Worm (Caenorhabditis elegans): Measurements from ENCODE around the gene Y77E11A.12.

ce11 chrIV:1497448-1497847, 22.5 kb upstream of the Y77E11A.12 start, which contains the start of gene hxk-3:
- TF ChIP-seq lsy-2 (tag; optimal IDR thresholded peaks at IDR 0.05): no peak
- TF ChIP-seq snpc-4 (tag; optimal IDR thresholded peaks at IDR 0.05): no peak
- TF ChIP-seq sptf-1 (tag; optimal IDR thresholded peaks at IDR 0.05): no peak
- TF ChIP-seq elt-3 (tag; optimal IDR thresholded peaks at IDR 0.05): no peak
- no peak for TF ChIP-seq lin-13 (tag; optimal IDR thresholded peaks at IDR 0.05)
- no peak for TF ChIP-seq unc-62 (GFP tag; optimal IDR thresholded peaks at IDR 0.05)
